Fruit fly (Drosophila melanogaster) S2 (cell line): ENCODE measurements around the gene SerRS-m.

ENCODE experiments used
- CG8478 ChIP-seq: fragments of >200 bp; optimal IDR thresholded peaks from 2 replicates; lab custom pipeline; 2018
- CTCF ChIP-seq, 2 experiments: fragments of >200 bp; optimal IDR thresholded peaks; 2 replicates each; lab custom pipeline; 2018

DNA sequence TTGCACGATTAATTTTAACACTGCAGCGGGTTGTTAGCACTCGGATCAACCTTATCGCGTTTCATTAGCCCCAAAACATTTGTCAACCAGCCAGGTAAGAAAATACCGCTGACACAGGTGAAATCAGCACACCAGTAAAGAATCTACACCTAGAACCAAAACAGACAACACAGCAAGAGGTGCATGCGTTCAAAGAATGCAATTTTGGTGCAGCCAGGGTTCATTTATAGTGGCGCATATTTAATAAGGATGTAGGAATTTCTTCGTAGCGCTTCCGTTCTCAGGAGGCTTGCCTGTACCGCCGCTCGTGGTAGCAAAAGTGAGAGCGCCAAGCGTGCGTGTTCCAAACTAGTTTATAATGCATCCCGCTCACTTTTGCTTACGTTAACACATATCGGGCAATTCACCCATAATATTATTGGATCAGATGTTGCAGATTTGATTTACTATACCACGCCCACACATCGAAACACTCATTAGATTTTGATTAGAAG, 2.0 kb downstream of the SerRS-m start:
- TF ChIP-seq CTCF (optimal IDR thresholded peaks at IDR 0.05; lab: Kevin White, UChicago) (no peak), CG8478 (lab: Kevin White, UChicago) (no peak)
